Worm (Caenorhabditis elegans) whole organism, L4/young adult: ENCODE measurements around the gene lgc-14.

Source experiments
- W03F9.2 ChIP-seq: fragments of 150-350 bp; optimal IDR thresholded peaks from 2 replicates; lab custom pipeline; 2014; ENCODE audit warnings: missing biosample characterization, missing genetic modification characterization
- dao-5 ChIP-seq: sonication (generic microtip); optimal IDR thresholded peaks from 2 replicates; lab custom pipeline; 2016; ENCODE audit warnings: missing genotype, missing genetic modification characterization, moderate library complexity, missing compliant biosample characterization
- him-1 ChIP-seq: sonication (generic microtip); optimal IDR thresholded peaks from 2 replicates; lab custom pipeline; 2016; ENCODE audit warnings: missing genotype, missing genetic modification reagents, missing genetic modification characterization, missing compliant biosample characterization

- TF ChIP-seq dao-5 (tag; lab: Kevin White, UChicago) = no peak
- TF ChIP-seq W03F9.2 (tag; lab: Kevin White, UChicago) = no peak
- no peak for TF ChIP-seq him-1 (tag; lab: Kevin White, UChicago)
Measured at ce11 chrX:12146453-12147085, 35.3 kb downstream of the lgc-14 start, which contains the start of gene pycr-1.
